Fruit fly (Drosophila melanogaster) whole organism, wandering third instar larva: ENCODE results near the gene lft.

Experiments
- Abd-B ChIP-seq: fragments of >200 bp; optimal IDR thresholded peaks from 2 replicates; lab custom pipeline; 2017; ENCODE audit warnings: missing biosample characterization, missing genetic modification characterization
- CG32264 ChIP-seq: fragments of 200-800 bp; sonication (Bioruptor generic); optimal IDR thresholded peaks from 2 replicates; lab custom pipeline; 2016; ENCODE audit warnings: missing biosample characterization, missing genetic modification characterization
- CG9705 ChIP-seq: fragments of 200-800 bp; sonication (Bioruptor generic); optimal IDR thresholded peaks from 2 replicates; lab custom pipeline; 2018; ENCODE audit warnings: missing biosample characterization, mild to moderate bottlenecking, missing genetic modification characterization
- CrebA ChIP-seq: fragments of 200-800 bp; sonication (Bioruptor generic); optimal IDR thresholded peaks from 2 replicates; lab custom pipeline; 2016; ENCODE audit warnings: missing biosample characterization, mild to moderate bottlenecking, missing genetic modification characterization, borderline replicate concordance
- Dfd ChIP-seq: fragments of >200 bp; optimal IDR thresholded peaks from 2 replicates; lab custom pipeline; 2017; ENCODE audit warnings: missing biosample characterization, missing genetic modification characterization
- Dif ChIP-seq: fragments of 200-275, 200-300 bp; sonication (Bioruptor generic); optimal IDR thresholded peaks from 2 replicates; lab custom pipeline; 2018; ENCODE audit warnings: missing biosample characterization, missing genetic modification characterization; ENCODE audit not compliant: partially characterized antibody
- GATAd ChIP-seq: sonication (Bioruptor generic); optimal IDR thresholded peaks from 2 replicates; lab custom pipeline; 2016; ENCODE audit warnings: missing biosample characterization, missing genetic modification characterization
- HLH106 ChIP-seq: fragments of 200-800 bp; optimal IDR thresholded peaks from 3 replicates; lab custom pipeline; 2019; ENCODE audit warnings: missing biosample characterization, mild to moderate bottlenecking, missing genetic modification characterization, moderate library complexity
- Hnf4 ChIP-seq: fragments of 200-800 bp; sonication (Bioruptor generic); optimal IDR thresholded peaks from 2 replicates; lab custom pipeline; 2016; ENCODE audit warnings: missing biosample characterization, mild to moderate bottlenecking, missing genetic modification characterization
- Hr83 ChIP-seq: fragments of 200-300 bp; sonication (Bioruptor generic); optimal IDR thresholded peaks from 2 replicates; lab custom pipeline; 2016; ENCODE audit warnings: missing biosample characterization, mild to moderate bottlenecking, missing genetic modification characterization, moderate library complexity; ENCODE audit not compliant: poor library complexity, severe bottlenecking
- Myc ChIP-seq: fragments of >200 bp; optimal IDR thresholded peaks from 2 replicates; lab custom pipeline; 2017
- OdsH ChIP-seq: fragments of 200-800 bp; sonication (Bioruptor generic); optimal IDR thresholded peaks from 2 replicates; lab custom pipeline; 2016; ENCODE audit warnings: missing biosample characterization, mild to moderate bottlenecking, missing genetic modification characterization
- Rel ChIP-seq, 2 experiments: fragments of 200-800 bp; sonication (Bioruptor generic) in 1 of 2; optimal IDR thresholded peaks; 2 replicates in 1 of 2; 3 replicates in 1 of 2; lab custom pipeline; 2016 to 2019; ENCODE audit warnings: mild to moderate bottlenecking in 2 of 2, missing biosample characterization in 2 of 2, missing genetic modification characterization in 2 of 2, moderate library complexity in 1 of 2
- Sp1 ChIP-seq: fragments of 200-800 bp; sonication (Bioruptor generic); optimal IDR thresholded peaks from 3 replicates; lab custom pipeline; 2019; ENCODE audit warnings: missing biosample characterization, mild to moderate bottlenecking, missing genetic modification characterization, moderate library complexity
- br ChIP-seq: fragments of 200-800 bp; sonication (Bioruptor generic); optimal IDR thresholded peaks from 2 replicates; lab custom pipeline; 2016; ENCODE audit warnings: missing biosample characterization, missing genetic modification characterization
- brk ChIP-seq: fragments of 200-800 bp; sonication (Bioruptor generic); optimal IDR thresholded peaks from 2 replicates; lab custom pipeline; 2016; ENCODE audit warnings: missing biosample characterization, mild to moderate bottlenecking, missing genetic modification characterization
- dmrt93B ChIP-seq: fragments of 200-800 bp; sonication (Bioruptor generic); optimal IDR thresholded peaks from 2 replicates; lab custom pipeline; 2018; ENCODE audit warnings: missing biosample characterization, mild to moderate bottlenecking, missing genetic modification characterization
- ey ChIP-seq: fragments of 200-800 bp; sonication (Bioruptor generic); optimal IDR thresholded peaks from 2 replicates; lab custom pipeline; 2016; ENCODE audit warnings: missing biosample characterization, missing genetic modification characterization
- foxo ChIP-seq, 2 experiments: fragments of 200-800 bp; sonication (Bioruptor generic); optimal IDR thresholded peaks; 2 replicates in 1 of 2; 3 replicates in 1 of 2; lab custom pipeline; 2016 to 2017; ENCODE audit warnings: missing biosample characterization in 2 of 2, missing genetic modification characterization in 2 of 2
- fru ChIP-seq: fragments of 200-800 bp; sonication (Bioruptor generic); optimal IDR thresholded peaks from 3 replicates; lab custom pipeline; 2016; ENCODE audit warnings: missing biosample characterization, mild to moderate bottlenecking, missing genetic modification characterization
- h ChIP-seq: fragments of 200-800 bp; sonication (Bioruptor generic); optimal IDR thresholded peaks from 3 replicates; lab custom pipeline; 2016; ENCODE audit warnings: missing biosample characterization, mild to moderate bottlenecking, missing genetic modification characterization
- jim ChIP-seq: fragments of 175-275, 200-325 bp; sonication (Bioruptor generic); optimal IDR thresholded peaks from 2 replicates; lab custom pipeline; 2016; ENCODE audit warnings: missing biosample characterization, mild to moderate bottlenecking, missing genetic modification characterization
- lola ChIP-seq: fragments of >200 bp; optimal IDR thresholded peaks from 2 replicates; lab custom pipeline; 2017; ENCODE audit warnings: missing biosample characterization, missing genetic modification characterization
- psq ChIP-seq: fragments of 200-800 bp; sonication (Bioruptor generic); optimal IDR thresholded peaks from 3 replicates; lab custom pipeline; 2017; ENCODE audit warnings: missing biosample characterization, mild to moderate bottlenecking, missing genetic modification characterization, moderate library complexity
- tai ChIP-seq: sonication (Bioruptor generic); optimal IDR thresholded peaks from 2 replicates; lab custom pipeline; 2016; ENCODE audit warnings: missing biosample characterization, missing genetic modification characterization
- usp ChIP-seq: fragments of >200 bp; optimal IDR thresholded peaks from 2 replicates; lab custom pipeline; 2017; ENCODE audit warnings: missing biosample characterization, missing genetic modification characterization
- woc ChIP-seq: sonication (Bioruptor generic); optimal IDR thresholded peaks from 2 replicates; lab custom pipeline; 2016; ENCODE audit warnings: missing biosample characterization, mild to moderate bottlenecking, missing genetic modification characterization

The lft gene

dm6 chr2L:10408122-10408576, 43.9 kb downstream of the lft start, which contains the start of the genes Ip259 and RpS27A (continued):
- no peak for TF ChIP-seq Rel (GFP tag; optimal IDR thresholded peaks at IDR 0.05; lab: Kevin White, UChicago)
- no peak for TF ChIP-seq Rel (tag; optimal IDR thresholded peaks at IDR 0.05; lab: Kevin White, UChicago)
- TF ChIP-seq, all 38 proteins: peak for 21

DNA sequence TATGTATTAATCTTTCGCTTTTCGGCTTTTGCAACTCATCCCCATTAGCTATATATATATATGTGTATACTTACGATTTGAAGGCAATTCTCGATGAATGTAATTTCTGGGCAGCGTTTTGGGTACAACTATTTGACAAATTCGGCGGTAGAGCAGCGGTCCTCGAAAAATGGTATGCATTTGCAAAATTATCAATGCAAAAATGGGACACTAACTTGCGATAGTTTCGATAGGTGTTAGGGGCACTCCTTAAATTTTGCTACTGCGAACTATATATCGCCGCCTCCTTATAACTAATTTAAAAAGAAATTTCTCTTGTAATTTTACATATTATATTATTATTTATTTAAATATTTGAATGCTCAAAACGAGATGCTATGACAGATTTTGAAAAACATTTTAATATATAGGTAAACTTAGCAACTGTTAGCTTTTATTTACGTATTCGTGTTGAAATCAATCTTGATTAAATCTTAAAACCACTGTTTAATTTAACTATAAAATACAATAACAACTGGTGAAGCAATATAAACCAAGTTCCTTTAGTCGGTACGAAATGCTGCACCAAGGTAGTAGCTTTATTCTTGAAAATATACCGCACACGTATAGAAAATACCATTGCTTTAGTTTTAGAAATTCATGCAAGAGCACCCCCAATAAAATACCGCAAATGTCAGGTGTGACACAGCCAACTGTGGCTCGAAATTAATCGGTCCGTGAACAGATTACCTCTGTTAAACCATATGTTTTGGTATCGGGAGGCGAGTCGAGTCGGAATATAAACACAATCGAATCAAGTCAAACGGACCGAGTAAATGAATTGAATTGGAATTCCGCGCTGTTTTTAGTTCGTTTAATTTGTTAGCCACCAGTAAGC, 49.2 kb downstream of the lft start, which contains the start of the genes CG5355 and Klp31E:
Gene CG5355, minus strand, starts transcription at position 213 of the 877 bp plus-strand sequence.
Gene Klp31E, plus strand, starts transcription at position 767 of the 877 bp plus-strand sequence.
- TF ChIP-seq CrebA: no peak
- TF ChIP-seq Dfd (GFP tag; lab: Kevin White, UChicago): no peak
- TF ChIP-seq Hr83 (GFP tag; lab: Kevin White, UChicago): peak; percentile 49
- no peak for TF ChIP-seq fru
- no peak for TF ChIP-seq Myc (lab: Kevin White, UChicago)
- TF ChIP-seq brk (GFP tag; lab: Kevin White, UChicago): no peak
- peak; percentile 21 for TF ChIP-seq Hnf4
- no peak for TF ChIP-seq GATAd (GFP tag; lab: Kevin White, UChicago)
- TF ChIP-seq Sp1 (GFP tag; lab: Kevin White, UChicago): peak; percentile 61
- TF ChIP-seq psq (GFP tag; lab: Kevin White, UChicago): peak; percentile 63
- no peak for TF ChIP-seq h
- no peak for TF ChIP-seq usp (GFP tag; lab: Kevin White, UChicago)
- no peak for TF ChIP-seq dmrt93B
- peak; percentile 44 for TF ChIP-seq CG9705 (GFP tag; lab: Kevin White, UChicago)
- peak; percentile 28 for TF ChIP-seq CG32264 (GFP tag; lab: Kevin White, UChicago)
- TF ChIP-seq tai (GFP tag; lab: Kevin White, UChicago): peak; percentile 5
- TF ChIP-seq woc (GFP tag; lab: Kevin White, UChicago): peak; percentile 53
- TF ChIP-seq ey (GFP tag; lab: Kevin White, UChicago): peak; percentile 41
- TF ChIP-seq lola: no peak
- no peak for TF ChIP-seq Rel (GFP tag; optimal IDR thresholded peaks at IDR 0.05; lab: Kevin White, UChicago)
- TF ChIP-seq Rel (tag; optimal IDR thresholded peaks at IDR 0.05; lab: Kevin White, UChicago): no peak
- TF ChIP-seq foxo (GFP tag; optimal IDR thresholded peaks at IDR 0.05; lab: Kevin White, UChicago): no peak
- peak; percentile 5 for TF ChIP-seq OdsH (GFP tag; lab: Kevin White, UChicago)
- no peak for TF ChIP-seq Dif (GFP tag; lab: Kevin White, UChicago)
- no peak for TF ChIP-seq jim
- peak; percentile 75 for TF ChIP-seq HLH106 (tag; lab: Kevin White, UChicago)
- TF ChIP-seq Abd-B (GFP tag; lab: Kevin White, UChicago): no peak
- TF ChIP-seq br (GFP tag; lab: Kevin White, UChicago): no peak
